Worm (Caenorhabditis elegans) whole organism, L3 larva: Measurements from ENCODE around the gene F40G12.11.

ENCODE experiments used
- ZK546.5 ChIP-seq: sonication (generic microtip); optimal IDR thresholded peaks from 2 replicates; lab custom pipeline; 2017; ENCODE audit warnings: missing biosample characterization, missing genetic modification characterization
- ama-1 ChIP-seq: fragments of 150-350 bp; optimal IDR thresholded peaks from 2 replicates; lab custom pipeline; 2018
- daf-12 ChIP-seq: fragments of 150-350 bp; optimal IDR thresholded peaks from 2 replicates; lab custom pipeline; 2014; ENCODE audit warnings: missing biosample characterization, missing genetic modification reagents, missing genetic modification characterization
- fos-1 ChIP-seq: fragments of 150-350 bp; optimal IDR thresholded peaks from 2 replicates; lab custom pipeline; 2014; ENCODE audit warnings: missing biosample characterization, missing genetic modification characterization
- nhr-25 ChIP-seq: sonication (generic microtip); optimal IDR thresholded peaks from 2 replicates; lab custom pipeline; 2017; ENCODE audit warnings: missing biosample characterization, missing genetic modification characterization
- nhr-28 ChIP-seq: fragments of 150-350 bp; optimal IDR thresholded peaks from 2 replicates; lab custom pipeline; 2014; ENCODE audit warnings: missing biosample characterization, missing genetic modification characterization
- nhr-77 ChIP-seq: fragments of 150-350 bp; optimal IDR thresholded peaks from 2 replicates; lab custom pipeline; 2014; ENCODE audit warnings: missing biosample characterization, missing genetic modification characterization
- pha-4 ChIP-seq: fragments of 150-350 bp; optimal IDR thresholded peaks from 2 replicates; lab custom pipeline; 2014; ENCODE audit warnings: missing biosample characterization, missing genetic modification reagents, missing genetic modification characterization
- pqm-1 ChIP-seq: fragments of 150-350 bp; optimal IDR thresholded peaks from 2 replicates; lab custom pipeline; 2017; ENCODE audit warnings: missing biosample characterization, missing genetic modification characterization, inconsistent platforms
- skn-1 ChIP-seq: fragments of 150-350 bp; optimal IDR thresholded peaks from 2 replicates; lab custom pipeline; 2014; ENCODE audit warnings: missing biosample characterization, missing genetic modification characterization
- unc-62 ChIP-seq: fragments of 150-350 bp; sonication (generic microtip); optimal IDR thresholded peaks from 4 replicates; lab custom pipeline; 2014; ENCODE audit warnings: missing biosample characterization, missing genetic modification reagents, missing genetic modification characterization

ce11 chrV:14319101-14319781 is 33.3 kb downstream of the F40G12.11 start, which contains the start of gene F47B8.13:
- TF ChIP-seq skn-1 (no peak), fos-1 (no peak), nhr-77 (tag; lab: Kevin White, UChicago) (no peak), nhr-28 (tag; lab: Kevin White, UChicago) (no peak), pqm-1 (tag; lab: Kevin White, UChicago) (no peak), nhr-25 (tag; lab: Kevin White, UChicago) (no peak), ama-1 (lab: Kevin White, UChicago) (no peak), daf-12 (tag; lab: Kevin White, UChicago) (no peak), ZK546.5 (no peak), unc-62 (no peak), pha-4 (tag; lab: Kevin White, UChicago) (no peak)
